Worm (Caenorhabditis elegans) whole organism, late embryonic: ENCODE data around the gene F13E9.12.

Source experiments
- C08G9.2 ChIP-seq: sonication (generic microtip); optimal IDR thresholded peaks from 2 replicates; lab custom pipeline; 2016; ENCODE audit warnings: mild to moderate bottlenecking, missing genetic modification characterization, moderate library complexity, missing compliant biosample characterization
- C38D4.7 ChIP-seq: fragments of 200-800 bp; sonication (Bioruptor generic); optimal IDR thresholded peaks from 2 replicates; lab custom pipeline; 2018; ENCODE audit warnings: mild to moderate bottlenecking, missing genetic modification characterization, moderate library complexity, missing compliant biosample characterization
- K09A11.1 ChIP-seq: sonication (generic microtip); optimal IDR thresholded peaks from 2 replicates; lab custom pipeline; 2017; ENCODE audit warnings: antibody characterized with exemption, mild to moderate bottlenecking, missing genetic modification characterization, missing compliant biosample characterization; ENCODE audit not compliant: insufficient read depth
- T23F11.4 ChIP-seq: fragments of 200-800 bp; sonication (Bioruptor generic); optimal IDR thresholded peaks from 2 replicates; lab custom pipeline; 2018; ENCODE audit warnings: mild to moderate bottlenecking, missing genetic modification characterization, missing compliant biosample characterization
- Y22D7AL.16 ChIP-seq: sonication (generic microtip); optimal IDR thresholded peaks from 2 replicates; lab custom pipeline; 2016; ENCODE audit warnings: missing genetic modification characterization, missing compliant biosample characterization
- ahr-1 ChIP-seq: sonication (generic microtip); optimal IDR thresholded peaks from 2 replicates; lab custom pipeline; 2016; ENCODE audit warnings: missing genetic modification characterization, missing compliant biosample characterization
- ceh-14 ChIP-seq: sonication (generic microtip); optimal IDR thresholded peaks from 2 replicates; lab custom pipeline; 2016; ENCODE audit warnings: missing genotype, missing genetic modification characterization, missing compliant biosample characterization
- ceh-19 ChIP-seq: fragments of 200-800 bp; sonication (Bioruptor generic); optimal IDR thresholded peaks from 2 replicates; lab custom pipeline; 2018; ENCODE audit warnings: mild to moderate bottlenecking, missing genetic modification characterization, missing compliant biosample characterization
- ceh-2 ChIP-seq: sonication (generic microtip); optimal IDR thresholded peaks from 2 replicates; lab custom pipeline; 2016; ENCODE audit warnings: missing genotype, missing genetic modification characterization, missing compliant biosample characterization
- ceh-30 ChIP-seq: fragments of 150-350 bp; optimal IDR thresholded peaks from 2 replicates; lab custom pipeline; 2014; ENCODE audit warnings: missing biosample characterization, missing genetic modification characterization
- ceh-34 ChIP-seq: sonication (generic microtip); optimal IDR thresholded peaks from 2 replicates; lab custom pipeline; 2016; ENCODE audit warnings: mild to moderate bottlenecking, missing genetic modification characterization, missing compliant biosample characterization
- ceh-45 ChIP-seq: fragments of 200-800 bp; sonication (Bioruptor generic); IDR thresholded peaks from 2 replicates; pipeline ENCODE4 v1.3.6; 2022; ENCODE audit warnings: missing genetic modification reagents, missing genetic modification characterization, missing compliant biosample characterization
- ceh-48 ChIP-seq: sonication (generic microtip); optimal IDR thresholded peaks from 2 replicates; lab custom pipeline; 2016; ENCODE audit warnings: missing genetic modification characterization, inconsistent platforms, missing compliant biosample characterization
- ceh-6 ChIP-seq: fragments of 200-800 bp; sonication (Bioruptor generic); optimal IDR thresholded peaks from 2 replicates; lab custom pipeline; 2018; ENCODE audit warnings: mild to moderate bottlenecking, missing genetic modification characterization, missing compliant biosample characterization
- che-1 ChIP-seq: sonication (generic microtip); optimal IDR thresholded peaks from 2 replicates; lab custom pipeline; 2016; ENCODE audit warnings: mild to moderate bottlenecking, missing genetic modification characterization, missing compliant biosample characterization
- fkh-10 ChIP-seq: fragments of 150-350 bp; optimal IDR thresholded peaks from 2 replicates; lab custom pipeline; 2014; ENCODE audit warnings: missing biosample characterization, missing genetic modification reagents, missing genetic modification characterization
- hlh-13 ChIP-seq: fragments of 200-800 bp; sonication (Bioruptor generic); optimal IDR thresholded peaks from 2 replicates; lab custom pipeline; 2018; ENCODE audit warnings: mild to moderate bottlenecking, missing genetic modification characterization, missing compliant biosample characterization
- hlh-15 ChIP-seq: sonication (generic microtip); optimal IDR thresholded peaks from 2 replicates; lab custom pipeline; 2016; ENCODE audit warnings: missing genetic modification characterization, missing compliant biosample characterization
- hlh-30 ChIP-seq: sonication (generic microtip); optimal IDR thresholded peaks from 2 replicates; lab custom pipeline; 2017; ENCODE audit warnings: antibody characterized with exemption, missing genetic modification characterization, missing compliant biosample characterization; ENCODE audit not compliant: insufficient read depth
- hlh-8 ChIP-seq: sonication (generic microtip); optimal IDR thresholded peaks from 2 replicates; lab custom pipeline; 2016; ENCODE audit warnings: missing genotype, missing genetic modification characterization, missing compliant biosample characterization
- lin-11 ChIP-seq: fragments of 200-800 bp; sonication (Bioruptor generic); optimal IDR thresholded peaks from 2 replicates; lab custom pipeline; 2018; ENCODE audit warnings: mild to moderate bottlenecking, missing genetic modification characterization, missing compliant biosample characterization
- madf-2 ChIP-seq: sonication (generic microtip); optimal IDR thresholded peaks from 2 replicates; lab custom pipeline; 2017; ENCODE audit warnings: missing genetic modification characterization, missing compliant biosample characterization
- nhr-11 ChIP-seq: fragments of 150-350 bp; optimal IDR thresholded peaks from 2 replicates; lab custom pipeline; 2014; ENCODE audit warnings: missing biosample characterization, missing genetic modification characterization
- odd-2 ChIP-seq: sonication (generic microtip); optimal IDR thresholded peaks from 2 replicates; lab custom pipeline; 2017; ENCODE audit warnings: antibody characterized with exemption, mild to moderate bottlenecking, missing genetic modification characterization, missing compliant biosample characterization
- pag-3 ChIP-seq: sonication (generic microtip); optimal IDR thresholded peaks from 2 replicates; lab custom pipeline; 2016; ENCODE audit warnings: missing compliant biosample characterization, missing genetic modification characterization, borderline replicate concordance
- pat-9 ChIP-seq: fragments of 200-800 bp; sonication (Bioruptor generic); optimal IDR thresholded peaks from 2 replicates; lab custom pipeline; 2018; ENCODE audit warnings: mild to moderate bottlenecking, missing genetic modification characterization, moderate library complexity, missing compliant biosample characterization
- pax-1 ChIP-seq: fragments of 150-350 bp; optimal IDR thresholded peaks from 2 replicates; lab custom pipeline; 2014; ENCODE audit warnings: missing biosample characterization, missing genetic modification characterization
- pqm-1 ChIP-seq: sonication (generic microtip); optimal IDR thresholded peaks from 2 replicates; lab custom pipeline; 2016; ENCODE audit warnings: missing genetic modification characterization, missing compliant biosample characterization
- pros-1 ChIP-seq: fragments of 150-350 bp; optimal IDR thresholded peaks from 2 replicates; lab custom pipeline; 2014; ENCODE audit warnings: missing biosample characterization, missing genetic modification reagents, missing genetic modification characterization
- unc-42 ChIP-seq: sonication (generic microtip); optimal IDR thresholded peaks from 2 replicates; lab custom pipeline; 2016; ENCODE audit warnings: missing genotype, missing genetic modification characterization, missing compliant biosample characterization
- unc-55 ChIP-seq: sonication (generic microtip); optimal IDR thresholded peaks from 2 replicates; lab custom pipeline; 2017; ENCODE audit warnings: missing biosample characterization, missing genetic modification reagents, missing genetic modification characterization
- unc-86 ChIP-seq: sonication (generic microtip); optimal IDR thresholded peaks from 2 replicates; lab custom pipeline; 2016; ENCODE audit warnings: missing genetic modification characterization, missing compliant biosample characterization
- ztf-16 ChIP-seq: sonication (generic microtip); optimal IDR thresholded peaks from 2 replicates; lab custom pipeline; 2017; ENCODE audit warnings: missing genetic modification characterization, missing compliant biosample characterization

F13E9.12 gene

ce11 chrIV:10832148-10832547, 42.3 kb downstream of the F13E9.12 start, which contains the start of gene best-15:
TSS of gene best-15 (minus strand) at chrIV:10832248.
- TF ChIP-seq che-1 (tag; lab: Kevin White, UChicago) (no peak), unc-86 (tag; lab: Kevin White, UChicago) (no peak), unc-55 (GFP tag; lab: Kevin White, UChicago) (no peak)

DNA sequence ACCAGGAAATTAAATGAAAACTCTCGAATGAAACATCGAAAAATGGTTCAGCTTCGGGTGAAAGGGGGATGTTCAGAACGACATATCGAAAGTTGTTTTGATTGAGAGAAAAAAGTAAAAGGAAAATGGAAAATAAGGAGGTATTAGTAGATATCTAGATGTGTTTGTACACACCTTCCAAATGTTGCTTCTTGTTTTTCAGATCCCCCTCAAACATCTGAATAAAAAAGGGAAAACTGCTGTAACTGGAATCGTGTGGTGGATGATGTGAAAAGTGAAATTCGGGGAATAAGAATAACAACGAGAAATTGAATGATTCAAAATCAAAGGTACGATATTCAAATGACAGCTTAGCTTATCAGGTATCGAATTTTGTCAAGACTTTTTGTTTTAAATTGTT, 46.4 kb downstream of the F13E9.12 start, which contains the start of gene npax-3:
Gene npax-3 (minus strand): TSS at position 101 of the 400 bp plus-strand sequence.
- no peak for TF ChIP-seq nhr-11
- no peak for TF ChIP-seq pat-9 (tag; lab: Kevin White, UChicago)
- no peak for TF ChIP-seq hlh-13 (GFP tag; lab: Kevin White, UChicago)
- no peak for TF ChIP-seq pax-1
- no peak for TF ChIP-seq ceh-48 (tag; lab: Kevin White, UChicago)
- no peak for TF ChIP-seq ceh-30 (tag; lab: Kevin White, UChicago)
- no peak for TF ChIP-seq unc-42 (tag; lab: Kevin White, UChicago)
- no peak for TF ChIP-seq hlh-30 (tag; lab: Kevin White, UChicago)
- no peak for TF ChIP-seq ceh-2 (tag; lab: Kevin White, UChicago)
- TF ChIP-seq C38D4.7 (GFP tag; lab: Kevin White, UChicago), result no peak
- no peak for TF ChIP-seq hlh-15 (tag; lab: Kevin White, UChicago)
- no peak for TF ChIP-seq Y22D7AL.16 (tag; lab: Kevin White, UChicago)
- TF ChIP-seq madf-2 (tag; lab: Kevin White, UChicago), result no peak
- no peak for TF ChIP-seq ceh-6 (GFP tag; lab: Kevin White, UChicago)

DNA sequence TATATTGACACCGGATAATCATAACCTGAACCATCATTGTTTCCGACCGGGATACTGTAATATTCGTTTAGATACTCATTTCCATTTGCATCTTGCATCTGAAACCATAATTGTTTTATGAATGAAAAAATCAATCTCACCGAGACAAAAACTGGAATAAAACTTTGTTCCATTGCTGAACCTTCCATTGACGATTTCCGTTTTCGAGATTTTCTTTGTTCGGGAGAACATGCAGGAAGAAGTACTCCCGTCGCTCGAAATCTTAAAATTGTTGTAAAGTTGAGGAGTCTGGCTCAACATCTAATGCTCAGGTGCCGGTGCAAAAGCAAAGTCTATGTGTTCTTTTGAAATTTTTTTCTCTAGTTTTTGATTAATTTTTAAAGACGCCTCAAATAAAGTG, 48.4 kb downstream of the F13E9.12 start:
- no peak for TF ChIP-seq fkh-10 (GFP tag; lab: Kevin White, UChicago)
- no peak for TF ChIP-seq C38D4.7 (GFP tag; lab: Kevin White, UChicago)
- TF ChIP-seq ceh-45 (GFP tag; lab: Robert Waterston, UW), result no peak
- TF ChIP-seq ceh-19, result no peak
- no peak for TF ChIP-seq unc-86 (tag; lab: Kevin White, UChicago)
- no peak for TF ChIP-seq ceh-30 (tag; lab: Kevin White, UChicago)
- TF ChIP-seq ceh-34, result no peak
- TF ChIP-seq hlh-8 (tag; lab: Kevin White, UChicago), result no peak
- TF ChIP-seq pros-1 (tag; lab: Kevin White, UChicago), result no peak
- TF ChIP-seq ceh-2 (tag; lab: Kevin White, UChicago), result no peak
- no peak for TF ChIP-seq odd-2 (tag; lab: Kevin White, UChicago)
- TF ChIP-seq, all 69 proteins: peak for 0

- TF ChIP-seq ztf-16 (tag; lab: Kevin White, UChicago) (no peak), hlh-30 (tag; lab: Kevin White, UChicago) (no peak), pqm-1 (tag; lab: Kevin White, UChicago) (no peak), ceh-14 (tag; lab: Kevin White, UChicago) (no peak), hlh-15 (tag; lab: Kevin White, UChicago) (no peak), lin-11 (no peak), nhr-11 (no peak), ahr-1 (tag; lab: Kevin White, UChicago) (no peak), Y22D7AL.16 (tag; lab: Kevin White, UChicago) (no peak), ceh-6 (GFP tag; lab: Kevin White, UChicago) (no peak), ceh-2 (tag; lab: Kevin White, UChicago) (no peak), pag-3 (tag; lab: Kevin White, UChicago) (no peak), K09A11.1 (tag; lab: Kevin White, UChicago) (no peak), unc-42 (tag; lab: Kevin White, UChicago) (no peak), pax-1 (no peak), C08G9.2 (tag; lab: Kevin White, UChicago) (no peak), pros-1 (tag; lab: Kevin White, UChicago) (no peak), T23F11.4 (no peak)
Measured at ce11 chrIV:10825383-10825782, 49.0 kb downstream of the F13E9.12 start.
